Comparison of ENCODE assay signal across 2 fruit fly cellular contexts in the genomic region with DNA sequence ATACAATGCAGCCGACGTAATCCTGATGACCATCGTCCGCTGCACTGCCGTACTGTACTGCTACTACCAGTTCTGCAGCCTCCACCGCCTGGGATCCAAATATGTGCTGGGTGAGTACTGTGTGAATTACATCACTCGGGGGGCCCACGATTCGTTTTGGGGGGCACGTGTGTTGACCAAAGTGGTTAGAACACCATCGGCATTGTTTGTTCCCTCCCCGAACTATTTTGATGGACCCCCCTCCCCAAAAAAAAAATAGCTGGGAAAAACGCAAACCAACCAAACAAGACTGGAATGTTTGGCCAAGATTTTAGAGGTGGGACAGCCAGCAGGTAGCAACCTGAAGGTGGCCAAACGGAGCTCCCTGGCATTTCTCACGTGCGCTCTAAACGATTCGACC.
A peak's percentile ranks its signal among the peaks of the same experiment; 100 is the strongest.
TF ChIP-seq lines count a peak whose summit lies in the region.

No protein-coding gene starts in this region.

- no peak for TF ChIP-seq CTCF in whole organism, embryonic (GFP tag; optimal IDR thresholded peaks at IDR 0.05; lab: Kevin White, UChicago)

TF ChIP-seq in whole organism, embryonic, 481 proteins besides CTCF, POLR2A, EP300 and RAD21:
- TF ChIP-seq otp (GFP tag; IDR thresholded peaks at IDR 0.05; lab: Robert Waterston, UW) = peak; percentile 31; the same call in 1 of the 3 replicates
- peak; percentile 57 for TF ChIP-seq cwo (GFP tag; optimal IDR thresholded peaks at IDR 0.05; lab: Kevin White, UChicago)
- no peak for TF ChIP-seq slou (GFP tag; optimal IDR thresholded peaks at IDR 0.05; lab: Kevin White, UChicago)

TF ChIP-seq in whole organism, prepupa, 60 proteins besides CTCF, POLR2A, EP300 and RAD21:
- TF ChIP-seq fkh (GFP tag; optimal IDR thresholded peaks at IDR 0.05; lab: Kevin White, UChicago) = peak; percentile 74
- no peak for TF ChIP-seq esn (GFP tag; optimal IDR thresholded peaks at IDR 0.05; lab: Kevin White, UChicago)
